Worm (Caenorhabditis elegans) whole organism, L2 larva: ENCODE data around the gene F53F8.5.

Experiments
- R02D3.7 ChIP-seq: fragments of 150-350 bp; optimal IDR thresholded peaks from 2 replicates; lab custom pipeline; 2014; ENCODE audit warnings: missing biosample characterization, missing genetic modification characterization
- alr-1 ChIP-seq: fragments of 150-350 bp; optimal IDR thresholded peaks from 2 replicates; lab custom pipeline; 2014; ENCODE audit warnings: missing biosample characterization, missing genetic modification characterization
- nhr-237 ChIP-seq: fragments of 150-350 bp; optimal IDR thresholded peaks from 2 replicates; lab custom pipeline; 2014; ENCODE audit warnings: missing biosample characterization, missing genetic modification characterization
- nhr-6 ChIP-seq: fragments of 150-350 bp; optimal IDR thresholded peaks from 2 replicates; lab custom pipeline; 2014; ENCODE audit warnings: missing biosample characterization, missing genetic modification characterization

- TF ChIP-seq nhr-6 (tag; lab: Kevin White, UChicago) (no peak), alr-1 (tag; lab: Kevin White, UChicago) (no peak), nhr-237 (no peak), R02D3.7 (tag; lab: Kevin White, UChicago) (no peak)
Observed at ce11 chrV:20681824-20682223, 22.0 kb downstream of the F53F8.5 start.
